Worm (Caenorhabditis elegans) whole organism, mixed stage, embryonic: ENCODE results near the gene btb-6.

Source experiments
- M03D4.4 ChIP-seq: sonication (generic microtip); optimal IDR thresholded peaks from 2 replicates; lab custom pipeline; 2017; ENCODE audit warnings: mild to moderate bottlenecking, missing genetic modification characterization, missing compliant biosample characterization
- bed-3 ChIP-seq: fragments of 200-800 bp; sonication (Bioruptor generic); optimal IDR thresholded peaks from 3 replicates; lab custom pipeline; 2018; ENCODE audit warnings: mild to moderate bottlenecking, missing genetic modification characterization, moderate library complexity, missing compliant biosample characterization
- blmp-1 ChIP-seq: fragments of 150-350 bp; optimal IDR thresholded peaks from 2 replicates; lab custom pipeline; 2014; ENCODE audit warnings: missing biosample characterization, missing genetic modification characterization
- ceh-39 ChIP-seq: fragments of 150-350 bp; optimal IDR thresholded peaks from 2 replicates; lab custom pipeline; 2014; ENCODE audit warnings: missing biosample characterization, missing genetic modification characterization
- ceh-43 ChIP-seq: fragments of 200-800 bp; sonication (Bioruptor generic); optimal IDR thresholded peaks from 2 replicates; lab custom pipeline; 2018; ENCODE audit warnings: mild to moderate bottlenecking, missing genetic modification characterization, moderate library complexity, missing compliant biosample characterization
- ceh-83 ChIP-seq: fragments of 200-800 bp; sonication (Bioruptor generic); optimal IDR thresholded peaks from 2 replicates; lab custom pipeline; 2018; ENCODE audit warnings: mild to moderate bottlenecking, missing genetic modification characterization, missing compliant biosample characterization
- ces-1 ChIP-seq: fragments of 150-350 bp; optimal IDR thresholded peaks from 2 replicates; lab custom pipeline; 2014; ENCODE audit warnings: missing biosample characterization, missing genetic modification reagents, missing genetic modification characterization
- cnd-1 ChIP-seq: fragments of 200-800 bp; sonication (Bioruptor generic); optimal IDR thresholded peaks from 2 replicates; lab custom pipeline; 2018; ENCODE audit warnings: mild to moderate bottlenecking, missing genetic modification characterization, missing compliant biosample characterization
- drap-1 ChIP-seq: fragments of 200-800 bp; sonication (Bioruptor generic); optimal IDR thresholded peaks from 3 replicates; lab custom pipeline; 2018; ENCODE audit warnings: mild to moderate bottlenecking, missing genetic modification characterization, missing compliant biosample characterization
- elt-1 ChIP-seq: sonication (generic microtip); optimal IDR thresholded peaks from 2 replicates; lab custom pipeline; 2017; ENCODE audit warnings: missing genetic modification characterization, mild to moderate bottlenecking, missing compliant biosample characterization, antibody characterized with exemption, moderate library complexity, borderline replicate concordance; ENCODE audit not compliant: insufficient read depth
- elt-3 ChIP-seq: fragments of 150-350 bp; optimal IDR thresholded peaks from 2 replicates; lab custom pipeline; 2014; ENCODE audit warnings: missing biosample characterization, missing genetic modification characterization
- flh-1 ChIP-seq: fragments of 200-800 bp; sonication (Bioruptor generic); optimal IDR thresholded peaks from 2 replicates; lab custom pipeline; 2018; ENCODE audit warnings: mild to moderate bottlenecking, missing genetic modification characterization, moderate library complexity, missing compliant biosample characterization
- ham-2 ChIP-seq: fragments of 200-800 bp; sonication (Bioruptor generic); optimal IDR thresholded peaks from 2 replicates; lab custom pipeline; 2018; ENCODE audit warnings: mild to moderate bottlenecking, missing genetic modification characterization, missing compliant biosample characterization
- hlh-1 ChIP-seq: fragments of 150-350 bp; optimal IDR thresholded peaks from 2 replicates; lab custom pipeline; 2014; ENCODE audit warnings: missing biosample characterization, missing genetic modification reagents, missing genetic modification characterization
- lin-13 ChIP-seq: fragments of 150-350 bp; optimal IDR thresholded peaks from 2 replicates; lab custom pipeline; 2014; ENCODE audit warnings: missing biosample characterization, missing genetic modification characterization
- lin-32 ChIP-seq: fragments of 200-800 bp; sonication (Bioruptor generic); optimal IDR thresholded peaks from 2 replicates; lab custom pipeline; 2018; ENCODE audit warnings: mild to moderate bottlenecking, missing genetic modification characterization, missing compliant biosample characterization
- lsy-2 ChIP-seq: fragments of 150-350 bp; optimal IDR thresholded peaks from 2 replicates; lab custom pipeline; 2014; ENCODE audit warnings: missing biosample characterization, missing genetic modification characterization
- mab-5 ChIP-seq: fragments of 150-350 bp; optimal IDR thresholded peaks from 2 replicates; lab custom pipeline; 2014; ENCODE audit warnings: missing biosample characterization, missing genetic modification characterization
- mep-1 ChIP-seq: fragments of 150-350 bp; optimal IDR thresholded peaks from 2 replicates; lab custom pipeline; 2017; ENCODE audit warnings: missing biosample characterization, missing genetic modification reagents, missing genetic modification characterization, inconsistent platforms
- mls-2 ChIP-seq: sonication (generic microtip); optimal IDR thresholded peaks from 2 replicates; lab custom pipeline; 2016; ENCODE audit warnings: mild to moderate bottlenecking, missing genetic modification characterization, moderate library complexity, missing compliant biosample characterization
- nhr-12 ChIP-seq: fragments of 150-350 bp; optimal IDR thresholded peaks from 2 replicates; lab custom pipeline; 2014; ENCODE audit warnings: missing biosample characterization, missing genetic modification characterization
- nhr-2 ChIP-seq: fragments of 150-350 bp; optimal IDR thresholded peaks from 2 replicates; lab custom pipeline; 2014; ENCODE audit warnings: missing biosample characterization, missing genetic modification characterization
- nhr-237 ChIP-seq: fragments of 150-350 bp; optimal IDR thresholded peaks from 2 replicates; lab custom pipeline; 2014; ENCODE audit warnings: missing biosample characterization, missing genetic modification characterization
- nhr-28 ChIP-seq: fragments of 150-350 bp; optimal IDR thresholded peaks from 2 replicates; lab custom pipeline; 2014; ENCODE audit warnings: missing biosample characterization, missing genetic modification characterization
- nhr-76 ChIP-seq: sonication (generic microtip); optimal IDR thresholded peaks from 2 replicates; lab custom pipeline; 2017; ENCODE audit warnings: missing biosample characterization, missing genetic modification characterization
- pha-4 ChIP-seq: fragments of 150-350 bp; optimal IDR thresholded peaks from 2 replicates; lab custom pipeline; 2018; ENCODE audit warnings: missing biosample characterization, missing genetic modification reagents, missing genetic modification characterization
- sem-2 ChIP-seq: fragments of 200-800 bp; sonication (Bioruptor generic); optimal IDR thresholded peaks from 2 replicates; lab custom pipeline; 2018; ENCODE audit warnings: mild to moderate bottlenecking, missing genetic modification characterization, missing compliant biosample characterization
- snpc-4 ChIP-seq: fragments of 150-350 bp; optimal IDR thresholded peaks from 2 replicates; lab custom pipeline; 2014; ENCODE audit warnings: missing biosample characterization, missing genetic modification characterization
- tbx-8 ChIP-seq: fragments of 200-800 bp; sonication (Bioruptor generic); optimal IDR thresholded peaks from 2 replicates; lab custom pipeline; 2018; ENCODE audit warnings: mild to moderate bottlenecking, missing genetic modification characterization, moderate library complexity, missing compliant biosample characterization
- unc-120 ChIP-seq: sonication (generic microtip); optimal IDR thresholded peaks from 2 replicates; lab custom pipeline; 2017; ENCODE audit warnings: missing genetic modification characterization, missing compliant biosample characterization; ENCODE audit not compliant: poor library complexity, severe bottlenecking
- unc-39 ChIP-seq: fragments of 150-350 bp; optimal IDR thresholded peaks from 2 replicates; lab custom pipeline; 2014; ENCODE audit warnings: missing biosample characterization, missing genetic modification characterization
- unc-62 ChIP-seq: fragments of 150-350 bp; optimal IDR thresholded peaks from 2 replicates; lab custom pipeline; 2014; ENCODE audit warnings: missing biosample characterization, missing genetic modification reagents, missing genetic modification characterization
- ztf-11 ChIP-seq: fragments of 150-350 bp; optimal IDR thresholded peaks from 2 replicates; lab custom pipeline; 2014; ENCODE audit warnings: missing biosample characterization, missing genetic modification characterization

The btb-6 gene

ce11 chrII:1676088-1676487, 39.0 kb upstream of the btb-6 start, which contains the start of gene fbxb-17:
fbxb-17 (plus strand) TSS chrII:1676388.
- no peak for TF ChIP-seq bed-3 (GFP tag; lab: Kevin White, UChicago)
- TF ChIP-seq nhr-2 (tag; lab: Kevin White, UChicago) = no peak
- TF ChIP-seq unc-120 = no peak
- TF ChIP-seq nhr-76 (tag; lab: Kevin White, UChicago) = no peak
- TF ChIP-seq elt-1 (tag; lab: Kevin White, UChicago) = no peak
- TF ChIP-seq elt-3 (tag; lab: Kevin White, UChicago) = no peak
- TF ChIP-seq mep-1 = no peak
- no peak for TF ChIP-seq pha-4 (tag; lab: Kevin White, UChicago)
- TF ChIP-seq unc-39 (tag; lab: Kevin White, UChicago) = no peak
- no peak for TF ChIP-seq hlh-1 (tag; lab: Kevin White, UChicago)
- no peak for TF ChIP-seq tbx-8
- TF ChIP-seq cnd-1 = no peak
- no peak for TF ChIP-seq ceh-43 (GFP tag; lab: Kevin White, UChicago)
- no peak for TF ChIP-seq flh-1 (GFP tag; lab: Kevin White, UChicago)
- TF ChIP-seq blmp-1 = no peak
- TF ChIP-seq mab-5 (tag; lab: Kevin White, UChicago) = no peak
- no peak for TF ChIP-seq lin-13 (tag; lab: Kevin White, UChicago)

ce11 chrII:1679081-1679480, 36.0 kb upstream of the btb-6 start, which contains the start of gene irld-36:
irld-36 (plus strand) TSS chrII:1679381.
- no peak for TF ChIP-seq nhr-28 (tag; lab: Kevin White, UChicago)
- TF ChIP-seq ceh-43 (GFP tag; lab: Kevin White, UChicago) = no peak
- no peak for TF ChIP-seq snpc-4
- TF ChIP-seq lin-13 (tag; lab: Kevin White, UChicago) = no peak
- TF ChIP-seq drap-1 = no peak
- no peak for TF ChIP-seq ces-1
- TF ChIP-seq ham-2 (GFP tag; lab: Kevin White, UChicago) = no peak
- no peak for TF ChIP-seq hlh-1 (tag; lab: Kevin White, UChicago)
- TF ChIP-seq mls-2 (tag; lab: Kevin White, UChicago) = no peak
- TF ChIP-seq lin-32 (GFP tag; lab: Kevin White, UChicago) = no peak
- no peak for TF ChIP-seq elt-3 (tag; lab: Kevin White, UChicago)

ce11 chrII:1682218-1682617, 32.9 kb upstream of the btb-6 start, which contains the start of gene fbxb-26:
fbxb-26 (plus strand) TSS chrII:1682518.
- no peak for TF ChIP-seq drap-1
- no peak for TF ChIP-seq M03D4.4 (tag; lab: Kevin White, UChicago)
- no peak for TF ChIP-seq nhr-237
- TF ChIP-seq lsy-2 (tag; lab: Kevin White, UChicago) = no peak
- TF ChIP-seq ztf-11 (tag; lab: Kevin White, UChicago) = no peak
- TF ChIP-seq unc-120 = no peak
- no peak for TF ChIP-seq ceh-83
- no peak for TF ChIP-seq unc-62 (GFP tag; lab: Kevin White, UChicago)
- no peak for TF ChIP-seq mep-1
- no peak for TF ChIP-seq blmp-1
- no peak for TF ChIP-seq lin-32 (GFP tag; lab: Kevin White, UChicago)
- no peak for TF ChIP-seq nhr-76 (tag; lab: Kevin White, UChicago)
- TF ChIP-seq sem-2 (GFP tag; lab: Kevin White, UChicago) = no peak
- no peak for TF ChIP-seq mab-5 (tag; lab: Kevin White, UChicago)
- TF ChIP-seq tbx-8 = no peak
- no peak for TF ChIP-seq ces-1
- no peak for TF ChIP-seq pha-4 (tag; lab: Kevin White, UChicago)
- TF ChIP-seq bed-3 (GFP tag; lab: Kevin White, UChicago) = no peak
- TF ChIP-seq ceh-39 (tag; lab: Kevin White, UChicago) = no peak
- TF ChIP-seq nhr-28 (tag; lab: Kevin White, UChicago) = no peak

ce11 chrII:1683742-1684141, 31.4 kb upstream of the btb-6 start, which contains the start of gene fbxb-25:
fbxb-25 (plus strand) TSS chrII:1684042.
- TF ChIP-seq ceh-83 = no peak
- no peak for TF ChIP-seq elt-1 (tag; lab: Kevin White, UChicago)
- TF ChIP-seq mep-1 = no peak
- TF ChIP-seq unc-39 (tag; lab: Kevin White, UChicago) = no peak
- no peak for TF ChIP-seq elt-3 (tag; lab: Kevin White, UChicago)
- TF ChIP-seq nhr-12 (tag; lab: Kevin White, UChicago) = no peak
- no peak for TF ChIP-seq nhr-76 (tag; lab: Kevin White, UChicago)
- no peak for TF ChIP-seq blmp-1
- TF ChIP-seq drap-1 = no peak
- no peak for TF ChIP-seq lsy-2 (tag; lab: Kevin White, UChicago)
- no peak for TF ChIP-seq unc-120
- TF ChIP-seq lin-13 (tag; lab: Kevin White, UChicago) = no peak
- TF ChIP-seq, all 35 proteins: peak for 0
